Comparison of ENCODE assay signal across 2 worm cellular contexts in genomic region chrX:3969980-3970403, ce11.
TF ChIP-seq lines count a peak whose summit lies in the region.

No protein-coding gene starts in this region.

TF ChIP-seq in whole organism, L1 larva, 84 proteins besides CTCF, POLR2A, EP300 and RAD21 (continued from another document):
- TF ChIP-seq lin-35 (GFP tag; optimal IDR thresholded peaks at IDR 0.05; lab: Kevin White, UChicago): peak; percentile 43 to 78
- peak; percentile 45 for TF ChIP-seq zip-4 (GFP tag; optimal IDR thresholded peaks at IDR 0.05; lab: Kevin White, UChicago)
- peak in 1 of 2 experiments; percentile 49 for TF ChIP-seq ztf-11 (tag; optimal IDR thresholded peaks at IDR 0.05; lab: Kevin White, UChicago)
- TF ChIP-seq fkh-8 (tag; optimal IDR thresholded peaks at IDR 0.05; lab: Kevin White, UChicago): peak; percentile 60
- TF ChIP-seq xbp-1 (tag; optimal IDR thresholded peaks at IDR 0.05; lab: Kevin White, UChicago): peak; percentile 74
- TF ChIP-seq pqm-1 (tag; optimal IDR thresholded peaks at IDR 0.05; lab: Kevin White, UChicago): no peak
- no peak for TF ChIP-seq blmp-1 (tag; optimal IDR thresholded peaks at IDR 0.05; lab: Kevin White, UChicago)
- TF ChIP-seq alr-1 (tag; optimal IDR thresholded peaks at IDR 0.05; lab: Kevin White, UChicago; ENCODE audit: borderline replicate concordance): no peak
- no peak for TF ChIP-seq unc-30 (tag; optimal IDR thresholded peaks at IDR 0.05; lab: Kevin White, UChicago)
- no peak for TF ChIP-seq hlh-17 (GFP tag; optimal IDR thresholded peaks at IDR 0.05; lab: Kevin White, UChicago; ENCODE audit: borderline replicate concordance)
- no peak for TF ChIP-seq ceh-90 (tag; optimal IDR thresholded peaks at IDR 0.05; lab: Kevin White, UChicago)
- peak; percentile 66 for TF ChIP-seq lin-13 (GFP tag; optimal IDR thresholded peaks at IDR 0.05; lab: Kevin White, UChicago)
- no peak for TF ChIP-seq fkh-4 (tag; optimal IDR thresholded peaks at IDR 0.05; lab: Kevin White, UChicago; ENCODE audit: borderline replicate concordance)
- peak; percentile 71 for TF ChIP-seq elt-2 (tag; optimal IDR thresholded peaks at IDR 0.05; lab: Kevin White, UChicago)
- TF ChIP-seq nhr-76 (tag; optimal IDR thresholded peaks at IDR 0.05; lab: Kevin White, UChicago): no peak
- TF ChIP-seq skn-1 (tag; optimal IDR thresholded peaks at IDR 0.05; lab: Kevin White, UChicago): peak; percentile 62
- peak; percentile 68 for TF ChIP-seq unc-86 (tag; optimal IDR thresholded peaks at IDR 0.05; lab: Kevin White, UChicago)
- TF ChIP-seq ets-5 (GFP tag; IDR thresholded peaks at IDR 0.05; lab: Robert Waterston, UW): no peak
- peak; percentile 52 for TF ChIP-seq fos-1 (tag; optimal IDR thresholded peaks at IDR 0.05; lab: Kevin White, UChicago)
- TF ChIP-seq Y116A8C.19 (tag; optimal IDR thresholded peaks at IDR 0.05; lab: Kevin White, UChicago; ENCODE audit: borderline replicate concordance): no peak
- TF ChIP-seq elt-3 (tag; optimal IDR thresholded peaks at IDR 0.05; lab: Kevin White, UChicago): peak in 2 of 6 experiments; percentile 25 to 73
- TF ChIP-seq lir-3 (tag; optimal IDR thresholded peaks at IDR 0.05; lab: Kevin White, UChicago; ENCODE audit: poor library complexity): peak; percentile 33

TF ChIP-seq in whole organism, young adult, 124 proteins besides CTCF, POLR2A, EP300 and RAD21 (continued from another document):
- TF ChIP-seq egl-18 (GFP tag; IDR thresholded peaks at IDR 0.05; lab: Robert Waterston, UW): 0 out of 2 replicates have a peak, but pooled peaks have one; percentile 70
- peak; percentile 86 for TF ChIP-seq lin-40 (tag; optimal IDR thresholded peaks at IDR 0.05; lab: Kevin White, UChicago)
- peak; percentile 83 for TF ChIP-seq ztf-28 (GFP tag; IDR thresholded peaks at IDR 0.05; lab: Robert Waterston, UW)
- 0 out of 2 replicates have a peak, but pooled peaks have one; percentile 5 for TF ChIP-seq hmg-20 (GFP tag; IDR thresholded peaks at IDR 0.05; lab: Robert Waterston, UW)
- TF ChIP-seq snpc-3.4 (tag; optimal IDR thresholded peaks at IDR 0.05; lab: Kevin White, UChicago): peak; percentile 64
- TF ChIP-seq ceh-79 (tag; optimal IDR thresholded peaks at IDR 0.05; lab: Kevin White, UChicago): peak; percentile 77
- TF ChIP-seq nfya-1 (tag; optimal IDR thresholded peaks at IDR 0.05; lab: Kevin White, UChicago; ENCODE audit: borderline replicate concordance, insufficient read depth): no peak
- peak; percentile 85; the same call in 1 of the 2 replicates for TF ChIP-seq Y53F4B.3 (GFP tag; IDR thresholded peaks at IDR 0.05; lab: Robert Waterston, UW)
- TF ChIP-seq ekl-4 (GFP tag; IDR thresholded peaks at IDR 0.05; lab: Robert Waterston, UW): peak; percentile 87
- no peak for TF ChIP-seq akir-1 (GFP tag; optimal IDR thresholded peaks at IDR 0.05; lab: Kevin White, UChicago)
- peak; percentile 60 for TF ChIP-seq tbx-9 (tag; optimal IDR thresholded peaks at IDR 0.05; lab: Kevin White, UChicago; ENCODE audit: borderline replicate concordance)
- TF ChIP-seq cebp-1 (GFP tag; IDR thresholded peaks at IDR 0.05; lab: Robert Waterston, UW): peak; percentile 66
- no peak for TF ChIP-seq cebp-1 (tag; optimal IDR thresholded peaks at IDR 0.05; lab: Kevin White, UChicago)
- peak; percentile 37 to 46 for TF ChIP-seq let-607 (tag; optimal IDR thresholded peaks at IDR 0.05; lab: Kevin White, UChicago)
- TF ChIP-seq F57C9.4 (tag; optimal IDR thresholded peaks at IDR 0.05; lab: Kevin White, UChicago): peak; percentile 63
- TF ChIP-seq B0336.3 (GFP tag; IDR thresholded peaks at IDR 0.05; lab: Robert Waterston, UW): peak; percentile 70
- TF ChIP-seq D2030.7 (GFP tag; IDR thresholded peaks at IDR 0.05; lab: Robert Waterston, UW): peak; percentile 98
- TF ChIP-seq F49E8.2 (tag; optimal IDR thresholded peaks at IDR 0.05; lab: Kevin White, UChicago; ENCODE audit: insufficient read depth): peak; percentile 37
- peak; percentile 38 for TF ChIP-seq lsy-27 (tag; optimal IDR thresholded peaks at IDR 0.05; lab: Kevin White, UChicago; ENCODE audit: borderline replicate concordance, insufficient read depth)
- TF ChIP-seq nhr-27 (tag; optimal IDR thresholded peaks at IDR 0.05; lab: Kevin White, UChicago): no peak
- peak; percentile 67 for TF ChIP-seq F57A8.1 (GFP tag; optimal IDR thresholded peaks at IDR 0.05; lab: Kevin White, UChicago)
- TF ChIP-seq rpc-1 (optimal IDR thresholded peaks at IDR 0.05; lab: Kevin White, UChicago): peak; percentile 79
- TF ChIP-seq rpc-1 (tag; optimal IDR thresholded peaks at IDR 0.05; lab: Kevin White, UChicago): peak; percentile 79
- TF ChIP-seq dpl-1 (GFP tag; optimal IDR thresholded peaks at IDR 0.05; lab: Kevin White, UChicago): no peak
- TF ChIP-seq mes-4 (tag; optimal IDR thresholded peaks at IDR 0.05; lab: Kevin White, UChicago): peak; percentile 19
- TF ChIP-seq aptf-2 (GFP tag; conservative IDR thresholded peaks at IDR 0.05; lab: Robert Waterston, UW): peak; percentile 70; the same call in 1 of the 2 replicates
